Worm (Caenorhabditis elegans) whole organism, young adult: Measurements from ENCODE around the gene frpr-3.
A peak's percentile ranks its signal among the peaks of the same experiment; 100 is the strongest.

Experiments
- B0019.2 ChIP-seq: fragments of 200-800 bp; sonication (Bioruptor generic); conservative IDR thresholded peaks from 2 replicates; pipeline ENCODE4 v1.3.6; 2022; ENCODE audit warnings: missing genetic modification reagents, missing genetic modification characterization, missing compliant biosample characterization
- B0035.1 ChIP-seq: sonication (generic microtip); optimal IDR thresholded peaks from 2 replicates; lab custom pipeline; 2016; ENCODE audit warnings: missing genetic modification characterization, mild to moderate bottlenecking, missing compliant biosample characterization, missing genotype, missing genetic modification reagents
- F33H1.4 ChIP-seq: fragments of 200-800 bp; sonication (Bioruptor generic); IDR thresholded peaks from 2 replicates; pipeline ENCODE4 v1.3.6; 2022; ENCODE audit warnings: missing genetic modification reagents, missing genetic modification characterization, missing compliant biosample characterization
- K11D2.4 ChIP-seq: fragments of 200-800 bp; sonication (Bioruptor generic); IDR thresholded peaks from 2 replicates; pipeline ENCODE4 v1.3.6; 2022; ENCODE audit warnings: missing genetic modification reagents, missing genetic modification characterization, missing compliant biosample characterization
- K12H6.12 ChIP-seq: fragments of 200-800 bp; sonication (Bioruptor generic); optimal IDR thresholded peaks from 2 replicates; lab custom pipeline; 2018; ENCODE audit warnings: mild to moderate bottlenecking, missing genetic modification characterization, missing compliant biosample characterization
- atf-7 ChIP-seq: sonication (generic microtip); optimal IDR thresholded peaks from 2 replicates; lab custom pipeline; 2017; ENCODE audit warnings: mild to moderate bottlenecking, missing genetic modification characterization, missing compliant biosample characterization
- athp-1 ChIP-seq: sonication (generic microtip); optimal IDR thresholded peaks from 2 replicates; lab custom pipeline; 2017; ENCODE audit warnings: mild to moderate bottlenecking, missing genetic modification characterization, missing compliant biosample characterization
- attf-3 ChIP-seq: fragments of 200-800 bp; sonication (Bioruptor generic); conservative IDR thresholded peaks from 2 replicates; pipeline ENCODE4 v1.3.6; 2022; ENCODE audit warnings: missing genetic modification reagents, missing genetic modification characterization, missing compliant biosample characterization
- attf-5 ChIP-seq: fragments of 200-800 bp; sonication (Bioruptor generic); optimal IDR thresholded peaks from 2 replicates; lab custom pipeline; 2018; ENCODE audit warnings: mild to moderate bottlenecking, missing genetic modification characterization, missing compliant biosample characterization
- cebp-1 ChIP-seq, 2 experiments: fragments of 200-800 bp in 1 of 2; sonication (Bioruptor generic) in 1 of 2; sonication (generic microtip) in 1 of 2; IDR thresholded peaks in 1 of 2; optimal IDR thresholded peaks in 1 of 2; 2 replicates each; pipeline versions ENCODE4 v1.3.6 to Lab custom; 2017 to 2022; ENCODE audit warnings: missing compliant biosample characterization in 2 of 2, missing genetic modification characterization in 2 of 2, mild to moderate bottlenecking in 1 of 2, missing genetic modification reagents in 1 of 2, moderate library complexity in 1 of 2
- ceh-27 ChIP-seq: fragments of 200-800 bp; sonication (Bioruptor generic); optimal IDR thresholded peaks from 2 replicates; lab custom pipeline; 2018; ENCODE audit warnings: mild to moderate bottlenecking, missing genetic modification characterization, moderate library complexity, missing compliant biosample characterization
- ceh-40 ChIP-seq: fragments of 200-800 bp; sonication (Bioruptor generic); IDR thresholded peaks from 2 replicates; pipeline ENCODE4 v1.3.6; 2022; ENCODE audit warnings: missing genetic modification characterization, missing compliant biosample characterization
- chd-7 ChIP-seq: sonication (generic microtip); optimal IDR thresholded peaks from 2 replicates; lab custom pipeline; 2016; ENCODE audit warnings: mild to moderate bottlenecking, missing genetic modification characterization, moderate library complexity, missing compliant biosample characterization
- die-1 ChIP-seq: sonication (generic microtip); optimal IDR thresholded peaks from 2 replicates; lab custom pipeline; 2016; ENCODE audit warnings: missing genotype, mild to moderate bottlenecking, missing genetic modification characterization, missing compliant biosample characterization
- dox-1 ChIP-seq: fragments of 200-800 bp; sonication (Bioruptor generic); IDR thresholded peaks from 2 replicates; pipeline ENCODE4 v1.3.6; 2022; ENCODE audit warnings: missing genetic modification reagents, missing genetic modification characterization, missing compliant biosample characterization
- egrh-3 ChIP-seq: fragments of 200-800 bp; sonication (Bioruptor generic); IDR thresholded peaks from 2 replicates; pipeline ENCODE4 v1.3.6; 2022; ENCODE audit warnings: missing genetic modification reagents, missing genetic modification characterization, missing compliant biosample characterization
- hmg-1.2 ChIP-seq: fragments of 200-800 bp; sonication (Bioruptor generic); IDR thresholded peaks from 2 replicates; pipeline ENCODE4 v1.3.6; 2022; ENCODE audit warnings: missing genetic modification reagents, missing genetic modification characterization, missing compliant biosample characterization
- lag-1 ChIP-seq: fragments of 200-800 bp; sonication (Bioruptor generic); IDR thresholded peaks from 2 replicates; pipeline ENCODE4 v1.3.6; 2022; ENCODE audit warnings: missing genetic modification reagents, missing genetic modification characterization, missing compliant biosample characterization
- let-607 ChIP-seq, 2 experiments: fragments of 200-800 bp in 1 of 2; sonication (Bioruptor generic) in 1 of 2; sonication (generic microtip) in 1 of 2; optimal IDR thresholded peaks; 2 replicates each; lab custom pipeline; 2016 to 2018; ENCODE audit warnings: mild to moderate bottlenecking in 2 of 2, missing compliant biosample characterization in 2 of 2, missing genetic modification characterization in 2 of 2, moderate library complexity in 2 of 2, missing genotype in 1 of 2
- lin-35 ChIP-seq, 3 experiments: fragments of 150-350 bp in 2 of 3; sonication (generic microtip) in 1 of 3; optimal IDR thresholded peaks; 2 replicates each; lab custom pipeline; 2014 to 2018; ENCODE audit warnings: missing biosample characterization in 3 of 3, missing genetic modification characterization in 3 of 3, missing genetic modification reagents in 3 of 3
- lin-40 ChIP-seq: sonication (generic microtip); optimal IDR thresholded peaks from 2 replicates; lab custom pipeline; 2016; ENCODE audit warnings: missing genetic modification characterization, mild to moderate bottlenecking, missing compliant biosample characterization, missing genotype, missing genetic modification reagents
- madf-10 ChIP-seq: sonication (generic microtip); optimal IDR thresholded peaks from 2 replicates; lab custom pipeline; 2016; ENCODE audit warnings: mild to moderate bottlenecking, missing genetic modification characterization, missing compliant biosample characterization
- mcd-1 ChIP-seq: fragments of 200-800 bp; sonication (Bioruptor generic); IDR thresholded peaks from 2 replicates; pipeline ENCODE4 v1.3.6; 2022; ENCODE audit warnings: missing genetic modification reagents, missing genetic modification characterization, missing compliant biosample characterization
- nfyb-1 ChIP-seq: fragments of 200-800 bp; sonication (Bioruptor generic); IDR thresholded peaks from 2 replicates; pipeline ENCODE4 v1.3.6; 2022; ENCODE audit warnings: missing genetic modification reagents, missing genetic modification characterization, missing compliant biosample characterization
- nhr-80 ChIP-seq: sonication (generic microtip); optimal IDR thresholded peaks from 2 replicates; lab custom pipeline; 2016; ENCODE audit warnings: missing genetic modification characterization, missing compliant biosample characterization
- pbrm-1 ChIP-seq: fragments of 200-800 bp; sonication (Bioruptor generic); IDR thresholded peaks from 2 replicates; pipeline ENCODE4 v1.3.6; 2022; ENCODE audit warnings: missing genetic modification reagents, missing genetic modification characterization, missing compliant biosample characterization
- snpc-4 ChIP-seq, 5 experiments: fragments of 150-350 bp in 1 of 5; sonication (generic microtip) in 4 of 5; optimal IDR thresholded peaks; 2 replicates each; lab custom pipeline; 2014 to 2018; ENCODE audit warnings: missing genetic modification characterization in 5 of 5, missing biosample characterization in 3 of 5, antibody characterized with exemption in 2 of 5, mild to moderate bottlenecking in 2 of 5, missing compliant biosample characterization in 2 of 5, missing genotype in 2 of 5, moderate library complexity in 2 of 5, missing genetic modification reagents in 1 of 5
- somi-1 ChIP-seq: fragments of 200-800 bp; sonication (Bioruptor generic); optimal IDR thresholded peaks from 2 replicates; lab custom pipeline; 2018; ENCODE audit warnings: mild to moderate bottlenecking, missing genetic modification characterization, missing compliant biosample characterization
- sptf-2 ChIP-seq: fragments of 200-800 bp; sonication (Bioruptor generic); optimal IDR thresholded peaks from 2 replicates; lab custom pipeline; 2018; ENCODE audit warnings: mild to moderate bottlenecking, missing genetic modification characterization, missing compliant biosample characterization
- tlf-1 ChIP-seq: fragments of 200-800 bp; sonication (Bioruptor generic); optimal IDR thresholded peaks from 2 replicates; lab custom pipeline; 2018; ENCODE audit warnings: mild to moderate bottlenecking, missing genetic modification characterization, missing compliant biosample characterization
- zfh-2 ChIP-seq: fragments of 200-800 bp; sonication (Bioruptor generic); conservative IDR thresholded peaks from 2 replicates; pipeline ENCODE4 v1.3.6; 2022; ENCODE audit warnings: missing genetic modification reagents, missing genetic modification characterization, missing compliant biosample characterization
- zim-3 ChIP-seq: sonication (generic microtip); optimal IDR thresholded peaks from 2 replicates; lab custom pipeline; 2017; ENCODE audit warnings: mild to moderate bottlenecking, missing genetic modification characterization, moderate library complexity, missing compliant biosample characterization
- ztf-22 ChIP-seq: fragments of 200-800 bp; sonication (Bioruptor generic); optimal IDR thresholded peaks from 2 replicates; lab custom pipeline; 2018; ENCODE audit warnings: mild to moderate bottlenecking, missing genetic modification characterization, moderate library complexity, missing compliant biosample characterization
- ztf-3 ChIP-seq: fragments of 200-800 bp; sonication (Bioruptor generic); optimal IDR thresholded peaks from 2 replicates; lab custom pipeline; 2018; ENCODE audit warnings: mild to moderate bottlenecking, missing genetic modification characterization, missing compliant biosample characterization

frpr-3 gene

ce11 chrV:7728003-7728678 lies 42.9 kb upstream of the frpr-3 start:
- TF ChIP-seq nhr-80 (tag; lab: Kevin White, UChicago) (peak; percentile 63), ztf-3 (GFP tag; lab: Kevin White, UChicago) (peak; percentile 24), dox-1 (GFP tag; lab: Robert Waterston, UW) (peak; percentile 43; the same call in 1 of the 2 replicates), cebp-1 (GFP tag; IDR thresholded peaks at IDR 0.05; lab: Robert Waterston, UW) (no peak), cebp-1 (tag; optimal IDR thresholded peaks at IDR 0.05; lab: Kevin White, UChicago) (peak; percentile 80), chd-7 (tag; lab: Kevin White, UChicago) (peak; percentile 39), pbrm-1 (0 out of 2 replicates have a peak, but pooled peaks have one; percentile 25), attf-3 (GFP tag; lab: Robert Waterston, UW) (no peak), F33H1.4 (GFP tag; lab: Robert Waterston, UW) (no peak), attf-5 (GFP tag; lab: Kevin White, UChicago) (peak; percentile 53), B0035.1 (tag; lab: Kevin White, UChicago) (no peak), snpc-4 (GFP tag; optimal IDR thresholded peaks at IDR 0.05; lab: Kevin White, UChicago) (no peak), snpc-4 (tag; optimal IDR thresholded peaks at IDR 0.05; lab: Kevin White, UChicago) (peak in 2 of 4 experiments; percentile 22 to 54), B0019.2 (GFP tag; lab: Robert Waterston, UW) (no peak), nfyb-1 (GFP tag; lab: Robert Waterston, UW) (peak; percentile 74; the same call in 1 of the 2 replicates), K11D2.4 (0 out of 2 replicates have a peak, but pooled peaks have one; percentile 46), zfh-2 (GFP tag; lab: Robert Waterston, UW) (peak; percentile 99), madf-10 (tag; lab: Kevin White, UChicago) (peak; percentile 34), ceh-40 (GFP tag; lab: Robert Waterston, UW) (no peak), let-607 (tag; optimal IDR thresholded peaks at IDR 0.05; lab: Kevin White, UChicago) (peak; percentile 2 to 23), die-1 (tag; lab: Kevin White, UChicago) (peak; percentile 24), lin-35 (GFP tag; optimal IDR thresholded peaks at IDR 0.05; lab: Kevin White, UChicago) (peak in 1 of 3 experiments; percentile 77), zim-3 (tag; lab: Kevin White, UChicago) (no peak), ztf-22 (GFP tag; lab: Kevin White, UChicago) (no peak), hmg-1.2 (GFP tag; lab: Robert Waterston, UW) (peak; percentile 84), lin-40 (tag; lab: Kevin White, UChicago) (peak; percentile 83), ceh-27 (GFP tag; lab: Kevin White, UChicago) (peak; percentile 48), athp-1 (tag; lab: Kevin White, UChicago) (peak; percentile 22), sptf-2 (GFP tag; lab: Kevin White, UChicago) (no peak), atf-7 (tag; lab: Kevin White, UChicago) (peak; percentile 81), K12H6.12 (tag; lab: Kevin White, UChicago) (peak; percentile 94), egrh-3 (GFP tag; lab: Robert Waterston, UW) (peak; percentile 78; the same call in 1 of the 2 replicates), mcd-1 (peak; percentile 67), tlf-1 (GFP tag; lab: Kevin White, UChicago) (no peak), somi-1 (GFP tag; lab: Kevin White, UChicago) (peak; percentile 46)

ce11 chrV:7728679-7729027 lies 42.4 kb upstream of the frpr-3 start, which contains the start of gene Y97E10C.1:
Gene Y97E10C.1, plus strand, starts transcription at chrV:7728879.
- no peak for TF ChIP-seq B0035.1 (tag; lab: Kevin White, UChicago)
- no peak for TF ChIP-seq lag-1
